Worm (Caenorhabditis elegans) whole organism, L4 larva: ENCODE data around the gene unc-25.

Experiments used
- F49E8.2 ChIP-seq: sonication (generic microtip); optimal IDR thresholded peaks from 2 replicates; lab custom pipeline; 2016; ENCODE audit warnings: missing compliant biosample characterization, mild to moderate bottlenecking, missing genetic modification characterization, borderline replicate concordance
- ceh-44 ChIP-seq: fragments of 200-800 bp; sonication (Bioruptor generic); IDR thresholded peaks from 2 replicates; pipeline ENCODE4 v1.3.6; 2022; ENCODE audit warnings: missing genetic modification reagents, missing genetic modification characterization, missing compliant biosample characterization
- egl-43 ChIP-seq: fragments of 200-800 bp; sonication (Bioruptor generic); IDR thresholded peaks from 2 replicates; pipeline ENCODE4 v1.3.6; 2022; ENCODE audit warnings: missing genetic modification reagents, missing genetic modification characterization, missing compliant biosample characterization
- jun-1 ChIP-seq: fragments of 150-350 bp; optimal IDR thresholded peaks from 2 replicates; lab custom pipeline; 2014; ENCODE audit warnings: missing biosample characterization, missing genetic modification reagents, missing genetic modification characterization
- snpc-4 ChIP-seq: fragments of 150-350 bp; optimal IDR thresholded peaks from 2 replicates; lab custom pipeline; 2014; ENCODE audit warnings: missing biosample characterization, missing genetic modification characterization
- unc-130 ChIP-seq: sonication (generic microtip); optimal IDR thresholded peaks from 2 replicates; lab custom pipeline; 2016; ENCODE audit warnings: missing genetic modification reagents, missing genetic modification characterization, missing compliant biosample characterization
- ztf-11 ChIP-seq: fragments of 150-350 bp; optimal IDR thresholded peaks from 2 replicates; lab custom pipeline; 2014; ENCODE audit warnings: missing biosample characterization, missing genetic modification characterization

DNA sequence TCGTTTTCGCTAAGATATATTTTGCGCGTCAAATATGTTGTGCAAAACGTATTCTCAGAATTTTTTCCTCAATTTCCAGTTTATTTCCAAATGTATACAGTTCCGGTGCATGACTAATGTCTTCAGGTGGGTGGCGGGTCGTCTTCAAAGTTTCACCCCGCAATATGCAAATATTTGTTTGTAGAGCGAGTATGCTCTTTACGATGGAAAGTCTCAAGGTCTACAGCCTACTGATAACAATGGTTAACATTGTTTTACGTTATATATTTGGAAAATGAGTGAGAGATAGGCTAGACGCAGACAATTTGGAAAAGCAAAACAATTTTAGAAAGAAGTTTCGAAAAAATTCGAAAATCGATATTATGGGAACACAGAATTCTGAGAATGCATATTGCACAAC lies 24.6 kb upstream of the unc-25 start:
- TF ChIP-seq ztf-11 (tag; lab: Kevin White, UChicago), result no peak
- TF ChIP-seq ceh-44 (GFP tag; lab: Robert Waterston, UW), result no peak
- TF ChIP-seq snpc-4 (tag; lab: Kevin White, UChicago), result no peak
- TF ChIP-seq F49E8.2 (tag; lab: Kevin White, UChicago), result no peak
- TF ChIP-seq jun-1 (tag; lab: Kevin White, UChicago), result no peak
- TF ChIP-seq egl-43 (GFP tag; lab: Robert Waterston, UW), result no peak
- no peak for TF ChIP-seq unc-130
